Fruit fly (Drosophila melanogaster) whole organism, pupa: ENCODE data around the gene Psn.
A peak's percentile ranks its signal among the peaks of the same experiment; 100 is the strongest.

ENCODE experiments used
- CG10348 ChIP-seq: fragments of 200-800 bp; sonication (Bioruptor generic); IDR thresholded peaks from 2 replicates; pipeline ENCODE4 v1.3.6; 2022; ENCODE audit warnings: missing biosample characterization, missing genetic modification characterization
- CG12605 ChIP-seq: fragments of 200-800 bp; sonication (Bioruptor generic); IDR thresholded peaks from 2 replicates; pipeline ENCODE4 v1.3.6; 2022; ENCODE audit warnings: missing biosample characterization, missing genetic modification characterization
- CG13204 ChIP-seq: fragments of 200-800 bp; sonication (Bioruptor generic); optimal IDR thresholded peaks from 2 replicates; lab custom pipeline; 2018; ENCODE audit warnings: missing biosample characterization, mild to moderate bottlenecking, missing genetic modification characterization, moderate library complexity
- CG14655 ChIP-seq: fragments of 200-800 bp; sonication (Bioruptor generic); optimal IDR thresholded peaks from 3 replicates; lab custom pipeline; 2017; ENCODE audit warnings: mild to moderate bottlenecking, missing biosample characterization, missing genetic modification reagents, missing genetic modification characterization
- CG15710 ChIP-seq: fragments of 200-800 bp; sonication (Bioruptor generic); optimal IDR thresholded peaks from 2 replicates; lab custom pipeline; 2018; ENCODE audit warnings: missing biosample characterization, mild to moderate bottlenecking, missing genetic modification characterization, moderate library complexity
- CG17806 ChIP-seq: fragments of 200-800 bp; sonication (Bioruptor generic); optimal IDR thresholded peaks from 2 replicates; lab custom pipeline; 2018; ENCODE audit warnings: missing biosample characterization, mild to moderate bottlenecking, missing genetic modification characterization, moderate library complexity
- CG32121 ChIP-seq: fragments of 200-800 bp; sonication (Bioruptor generic); IDR thresholded peaks from 2 replicates; pipeline ENCODE4 v1.3.6; 2022; ENCODE audit warnings: missing biosample characterization, missing genetic modification characterization
- CG34367 ChIP-seq: fragments of 200-800 bp; sonication (Bioruptor generic); optimal IDR thresholded peaks from 2 replicates; lab custom pipeline; 2018; ENCODE audit warnings: missing biosample characterization, mild to moderate bottlenecking, missing genetic modification characterization
- CG4496 ChIP-seq: fragments of 200-800 bp; sonication (Bioruptor generic); IDR thresholded peaks from 3 replicates; pipeline ENCODE4 v1.3.6; 2022; ENCODE audit warnings: missing biosample characterization, missing genetic modification characterization
- CG8159 ChIP-seq: fragments of 200-800 bp; sonication (Bioruptor generic); optimal IDR thresholded peaks from 3 replicates; lab custom pipeline; 2018; ENCODE audit warnings: missing biosample characterization, mild to moderate bottlenecking, missing genetic modification characterization, moderate library complexity
- CG8301 ChIP-seq: fragments of 200-800 bp; sonication (Bioruptor generic); optimal IDR thresholded peaks from 2 replicates; lab custom pipeline; 2018; ENCODE audit warnings: missing biosample characterization, mild to moderate bottlenecking, missing genetic modification characterization
- CG9948 ChIP-seq: fragments of 200-800 bp; sonication (Bioruptor generic); optimal IDR thresholded peaks from 2 replicates; lab custom pipeline; 2018; ENCODE audit warnings: missing biosample characterization, mild to moderate bottlenecking, missing genetic modification characterization, moderate library complexity
- D1 ChIP-seq: fragments of 200-800 bp; sonication (Bioruptor generic); optimal IDR thresholded peaks from 2 replicates; lab custom pipeline; 2018; ENCODE audit warnings: missing biosample characterization, mild to moderate bottlenecking, missing genetic modification characterization, moderate library complexity
- EcR ChIP-seq: fragments of 200-800 bp; sonication (Bioruptor generic); optimal IDR thresholded peaks from 3 replicates; lab custom pipeline; 2019; ENCODE audit warnings: missing biosample characterization, missing genetic modification characterization, mild to moderate bottlenecking, moderate library complexity, missing genetic modification reagents
- Ets98B ChIP-seq: fragments of 200-800 bp; sonication (Bioruptor generic); IDR thresholded peaks from 2 replicates; pipeline ENCODE4 v1.3.6; 2022; ENCODE audit warnings: missing biosample characterization, missing genetic modification characterization
- Pif1A ChIP-seq: fragments of 200-800 bp; sonication (Bioruptor generic); optimal IDR thresholded peaks from 3 replicates; lab custom pipeline; 2016; ENCODE audit warnings: missing biosample characterization, missing genetic modification characterization
- Pif1B ChIP-seq: fragments of 200-800 bp; sonication (Bioruptor generic); optimal IDR thresholded peaks from 3 replicates; lab custom pipeline; 2016; ENCODE audit warnings: missing biosample characterization, missing genetic modification characterization
- Snoo ChIP-seq: fragments of 200-800 bp; sonication (Bioruptor generic); optimal IDR thresholded peaks from 3 replicates; lab custom pipeline; 2017; ENCODE audit warnings: missing biosample characterization, mild to moderate bottlenecking, missing genetic modification characterization, inconsistent platforms
- fd96Ca ChIP-seq: fragments of 200-800 bp; sonication (Bioruptor generic); IDR thresholded peaks from 3 replicates; pipeline ENCODE4 v1.3.6; 2022; ENCODE audit warnings: missing biosample characterization, missing genetic modification characterization
- gl ChIP-seq: fragments of 200-800 bp; sonication (Bioruptor generic); optimal IDR thresholded peaks from 2 replicates; lab custom pipeline; 2018; ENCODE audit warnings: missing biosample characterization, mild to moderate bottlenecking, missing genetic modification characterization
- rn ChIP-seq: fragments of 200-800 bp; sonication (Bioruptor generic); IDR thresholded peaks from 2 replicates; pipeline ENCODE4 v1.3.6; 2022; ENCODE audit warnings: missing biosample characterization, missing genetic modification characterization

The Psn gene

dm6 chr3L:20425888-20426287, 6.4 kb upstream of the Psn start, which contains the start of gene CG5282:
Gene CG5282 (minus strand): TSS chr3L:20426071.
- TF ChIP-seq CG12605 (GFP tag; lab: Robert Waterston, UW) = no peak
- no peak for TF ChIP-seq EcR
- no peak for TF ChIP-seq CG14655
- no peak for TF ChIP-seq CG15710
- no peak for TF ChIP-seq fd96Ca (GFP tag; lab: Robert Waterston, UW)
- no peak for TF ChIP-seq CG10348 (GFP tag; lab: Robert Waterston, UW)
- TF ChIP-seq rn (GFP tag; lab: Robert Waterston, UW) = no peak
- no peak for TF ChIP-seq CG4496
- TF ChIP-seq CG13204 = no peak
- no peak for TF ChIP-seq Pif1A (GFP tag; lab: Kevin White, UChicago)
- TF ChIP-seq CG9948 (tag; lab: Kevin White, UChicago) = no peak

DNA sequence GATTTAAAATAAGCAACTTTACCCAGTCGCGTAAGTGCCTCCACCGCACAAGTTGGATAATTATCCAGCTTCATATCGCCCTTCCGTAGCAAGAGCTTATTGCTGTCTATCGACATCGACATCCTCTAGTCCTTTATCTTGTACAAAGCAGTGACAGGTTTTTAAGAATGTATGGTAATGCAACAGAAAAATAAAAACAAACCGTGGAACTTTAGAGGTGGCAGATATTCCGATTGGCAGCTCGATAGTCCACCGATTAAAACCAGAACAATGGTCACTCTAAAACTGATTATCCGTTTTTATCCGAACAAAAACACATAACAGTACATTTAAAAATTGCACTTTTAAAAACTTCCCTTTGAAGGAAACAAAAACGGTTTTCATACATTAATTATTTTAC, 4.8 kb upstream of the Psn start, which contains the start of gene CG5274:
TSS of gene CG5274 (minus strand) at position 218 of the 400 bp plus-strand sequence.
- no peak for TF ChIP-seq CG12605 (GFP tag; lab: Robert Waterston, UW)
- TF ChIP-seq fd96Ca (GFP tag; lab: Robert Waterston, UW) = no peak
- no peak for TF ChIP-seq CG17806 (tag; lab: Kevin White, UChicago)

DNA sequence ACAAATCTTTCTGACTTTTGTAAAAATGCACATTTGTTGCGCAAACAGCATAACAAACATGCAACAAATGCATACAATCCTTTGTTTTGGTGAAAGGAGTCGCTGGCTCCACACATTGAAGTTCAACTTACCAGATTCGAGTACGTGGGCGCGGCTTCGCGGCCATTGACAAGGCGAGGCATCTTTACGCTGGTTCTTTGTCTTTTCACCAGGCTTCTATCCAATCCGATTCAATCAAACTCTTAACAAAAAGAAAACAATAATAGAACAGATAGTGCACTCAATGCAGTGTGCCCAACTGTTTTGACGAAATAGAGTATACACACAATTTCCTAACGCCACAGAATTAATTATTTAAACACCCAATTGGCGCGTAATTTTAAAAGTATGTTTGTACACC, 2.1 kb upstream of the Psn start, which contains the start of gene CG5262:
TSS of gene CG5262 (minus strand) at position 294 of the 400 bp plus-strand sequence.
- TF ChIP-seq CG12605 (GFP tag; lab: Robert Waterston, UW) (peak; percentile 46; the same call in 1 of the 2 replicates), CG4496 (peak; percentile 48; the same call in 2 of the 3 replicates), gl (tag; lab: Kevin White, UChicago) (peak; percentile 57), Snoo (tag; lab: Kevin White, UChicago) (no peak)

dm6 chr3L:20431619-20432018, 649 bp upstream of the Psn start:
- TF ChIP-seq fd96Ca (GFP tag; lab: Robert Waterston, UW) = no peak
- no peak for TF ChIP-seq D1
- TF ChIP-seq Pif1B (GFP tag; lab: Kevin White, UChicago) = no peak
- TF ChIP-seq CG17806 (tag; lab: Kevin White, UChicago) = no peak

DNA sequence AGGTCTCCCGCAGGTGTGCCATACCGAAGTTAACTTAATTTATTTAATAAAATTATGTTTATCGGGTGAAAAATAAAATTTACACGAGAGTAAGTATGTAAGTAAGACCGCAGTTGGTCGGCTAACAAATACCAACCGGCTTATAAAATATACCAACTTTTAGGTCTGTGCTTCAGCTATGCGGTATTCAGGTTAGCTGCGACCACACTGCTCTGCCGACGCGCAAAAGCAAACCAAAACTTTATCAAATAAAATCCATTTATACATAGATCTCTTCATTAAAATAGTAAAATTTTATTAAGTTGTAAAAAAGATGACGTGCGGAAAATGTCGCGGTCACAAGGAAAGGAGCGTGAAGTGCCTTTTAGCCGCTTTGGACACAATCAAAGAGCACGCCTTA, 3.8 kb downstream of the Psn start, which contains the start of the genes mRpL15 and CtIP:
TSS of gene mRpL15 (minus strand) at position 141 of the 400 bp plus-strand sequence.
TSS of gene CtIP (plus strand) at position 182 of the 400 bp plus-strand sequence.
- TF ChIP-seq D1 (no peak), EcR (no peak), CG34367 (tag; lab: Kevin White, UChicago) (no peak), Pif1B (GFP tag; lab: Kevin White, UChicago) (no peak), CG13204 (no peak), Snoo (tag; lab: Kevin White, UChicago) (no peak), Ets98B (no peak), CG14655 (no peak), Pif1A (GFP tag; lab: Kevin White, UChicago) (no peak), CG8159 (tag; lab: Kevin White, UChicago) (no peak), rn (GFP tag; lab: Robert Waterston, UW) (no peak), CG32121 (no peak), CG15710 (no peak), CG12605 (GFP tag; lab: Robert Waterston, UW) (no peak), CG9948 (tag; lab: Kevin White, UChicago) (no peak), CG4496 (no peak), CG8301 (tag; lab: Kevin White, UChicago) (no peak)

DNA sequence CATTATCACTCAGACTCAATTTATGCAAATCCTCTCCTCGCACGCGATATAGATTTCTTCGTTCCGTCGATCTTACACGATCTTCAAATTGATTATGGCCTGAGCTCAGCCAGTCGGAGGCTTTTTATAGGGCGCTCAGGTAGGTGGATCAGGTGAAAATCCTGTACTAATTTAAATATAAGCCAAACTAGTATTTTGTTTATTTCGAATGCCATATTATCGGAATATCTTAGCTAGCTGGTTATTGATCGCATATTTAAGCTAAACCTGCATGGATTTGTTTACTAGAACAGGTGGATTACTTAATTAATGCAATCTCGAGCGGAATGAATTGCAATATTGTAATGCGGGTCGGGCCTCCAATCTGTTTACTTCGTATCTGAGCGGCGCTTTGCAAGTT, 7.5 kb downstream of the Psn start, which contains the start of gene Hpd:
TSS of gene Hpd (minus strand) at position 101 of the 400 bp plus-strand sequence.
- no peak for TF ChIP-seq CG9948 (tag; lab: Kevin White, UChicago)
- no peak for TF ChIP-seq EcR
- TF ChIP-seq Ets98B = no peak
- TF ChIP-seq CG13204 = no peak
- no peak for TF ChIP-seq CG32121
- no peak for TF ChIP-seq D1
- no peak for TF ChIP-seq Snoo (tag; lab: Kevin White, UChicago)
- no peak for TF ChIP-seq Pif1B (GFP tag; lab: Kevin White, UChicago)
- TF ChIP-seq CG8159 (tag; lab: Kevin White, UChicago) = no peak
- no peak for TF ChIP-seq CG12605 (GFP tag; lab: Robert Waterston, UW)
- no peak for TF ChIP-seq CG4496
- no peak for TF ChIP-seq CG17806 (tag; lab: Kevin White, UChicago)
- no peak for TF ChIP-seq fd96Ca (GFP tag; lab: Robert Waterston, UW)
- TF ChIP-seq gl (tag; lab: Kevin White, UChicago) = no peak

DNA sequence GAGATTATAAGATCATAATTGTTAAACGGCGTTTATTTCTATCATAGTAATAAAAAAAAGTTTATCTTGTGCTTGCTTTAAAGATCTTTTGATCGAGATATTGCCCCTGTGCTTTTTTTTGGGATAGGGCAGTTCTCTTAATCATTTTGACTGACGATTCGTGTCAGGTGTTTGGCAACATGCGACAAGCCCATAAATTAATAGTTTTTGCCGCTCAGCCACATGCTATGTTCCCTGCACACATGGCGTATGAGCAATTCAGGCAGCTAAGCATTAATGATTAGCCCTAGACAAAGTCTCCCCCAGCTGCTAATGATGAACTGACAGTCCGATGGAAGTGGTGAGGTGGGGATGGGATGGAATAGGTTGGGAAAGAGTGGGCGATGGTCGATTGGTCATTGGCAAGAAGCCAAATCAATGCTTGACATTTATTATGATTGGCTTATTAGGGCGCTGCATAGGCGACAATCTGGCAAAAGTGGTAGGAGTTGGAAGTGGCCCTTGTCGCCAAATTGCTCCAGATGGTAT, 8.7 kb downstream of the Psn start:
- TF ChIP-seq CG32121 (no peak), CG14655 (no peak), gl (tag; lab: Kevin White, UChicago) (no peak), CG10348 (GFP tag; lab: Robert Waterston, UW) (no peak), CG17806 (tag; lab: Kevin White, UChicago) (no peak), Pif1B (GFP tag; lab: Kevin White, UChicago) (no peak), CG34367 (tag; lab: Kevin White, UChicago) (no peak), CG13204 (no peak), CG12605 (GFP tag; lab: Robert Waterston, UW) (no peak), CG9948 (tag; lab: Kevin White, UChicago) (no peak), CG8301 (tag; lab: Kevin White, UChicago) (no peak), rn (GFP tag; lab: Robert Waterston, UW) (no peak), D1 (no peak), Pif1A (GFP tag; lab: Kevin White, UChicago) (no peak), CG4496 (no peak)
